Worm (Caenorhabditis elegans) whole organism, young adult: Measurements from ENCODE around the gene gcl-1.

Experiments used
- B0035.1 ChIP-seq: sonication (generic microtip); optimal IDR thresholded peaks from 2 replicates; lab custom pipeline; 2016; ENCODE audit warnings: missing genetic modification characterization, mild to moderate bottlenecking, missing compliant biosample characterization, missing genotype, missing genetic modification reagents
- B0336.3 ChIP-seq: fragments of 200-800 bp; sonication (Bioruptor generic); IDR thresholded peaks from 2 replicates; pipeline ENCODE4 v1.3.6; 2022; ENCODE audit warnings: missing genetic modification characterization, missing compliant biosample characterization
- F22D6.2 ChIP-seq: sonication (generic microtip); optimal IDR thresholded peaks from 2 replicates; lab custom pipeline; 2016; ENCODE audit warnings: mild to moderate bottlenecking, missing genetic modification characterization, missing compliant biosample characterization
- K11D2.4 ChIP-seq: fragments of 200-800 bp; sonication (Bioruptor generic); IDR thresholded peaks from 2 replicates; pipeline ENCODE4 v1.3.6; 2022; ENCODE audit warnings: missing genetic modification reagents, missing genetic modification characterization, missing compliant biosample characterization
- K12H6.12 ChIP-seq: fragments of 200-800 bp; sonication (Bioruptor generic); optimal IDR thresholded peaks from 2 replicates; lab custom pipeline; 2018; ENCODE audit warnings: mild to moderate bottlenecking, missing genetic modification characterization, missing compliant biosample characterization
- Y53G8AR.9 ChIP-seq: fragments of 200-800 bp; sonication (Bioruptor generic); conservative IDR thresholded peaks from 2 replicates; pipeline ENCODE4 v1.3.6; 2022; ENCODE audit warnings: missing genetic modification reagents, missing genetic modification characterization, missing compliant biosample characterization
- Y56A3A.18 ChIP-seq: fragments of 200-800 bp; sonication (Bioruptor generic); IDR thresholded peaks from 2 replicates; pipeline ENCODE4 v1.3.6; 2022; ENCODE audit warnings: missing genetic modification reagents, missing genetic modification characterization, missing compliant biosample characterization
- ZK185.1 ChIP-seq: sonication (generic microtip); optimal IDR thresholded peaks from 2 replicates; lab custom pipeline; 2016; ENCODE audit warnings: mild to moderate bottlenecking, missing genetic modification characterization, missing compliant biosample characterization; ENCODE audit not compliant: poor library complexity, severe bottlenecking
- ama-1 ChIP-seq, 3 experiments: fragments of 150-350 bp in 1 of 3; sonication (generic microtip) in 2 of 3; optimal IDR thresholded peaks; 2 replicates each; lab custom pipeline; 2014 to 2018; ENCODE audit warnings: missing biosample characterization in 2 of 3, missing genetic modification characterization in 2 of 3, missing genetic modification reagents in 2 of 3
- aptf-3 ChIP-seq: fragments of 200-800 bp; sonication (Bioruptor generic); IDR thresholded peaks from 2 replicates; pipeline ENCODE4 v1.3.6; 2022; ENCODE audit warnings: missing genetic modification characterization, missing compliant biosample characterization
- athp-1 ChIP-seq: sonication (generic microtip); optimal IDR thresholded peaks from 2 replicates; lab custom pipeline; 2017; ENCODE audit warnings: mild to moderate bottlenecking, missing genetic modification characterization, missing compliant biosample characterization
- cebp-1 ChIP-seq, 2 experiments: fragments of 200-800 bp in 1 of 2; sonication (Bioruptor generic) in 1 of 2; sonication (generic microtip) in 1 of 2; IDR thresholded peaks in 1 of 2; optimal IDR thresholded peaks in 1 of 2; 2 replicates each; pipeline versions ENCODE4 v1.3.6 to Lab custom; 2017 to 2022; ENCODE audit warnings: missing compliant biosample characterization in 2 of 2, missing genetic modification characterization in 2 of 2, mild to moderate bottlenecking in 1 of 2, missing genetic modification reagents in 1 of 2, moderate library complexity in 1 of 2
- cebp-2 ChIP-seq: fragments of 200-800 bp; sonication (Bioruptor generic); IDR thresholded peaks from 2 replicates; pipeline ENCODE4 v1.3.6; 2022; ENCODE audit warnings: missing genetic modification characterization, missing compliant biosample characterization
- ceh-100 ChIP-seq: fragments of 200-800 bp; sonication (Bioruptor generic); IDR thresholded peaks from 2 replicates; pipeline ENCODE4 v1.3.6; 2022; ENCODE audit warnings: missing genetic modification reagents, missing genetic modification characterization, missing compliant biosample characterization
- ceh-27 ChIP-seq: fragments of 200-800 bp; sonication (Bioruptor generic); optimal IDR thresholded peaks from 2 replicates; lab custom pipeline; 2018; ENCODE audit warnings: mild to moderate bottlenecking, missing genetic modification characterization, moderate library complexity, missing compliant biosample characterization
- ceh-91 ChIP-seq: fragments of 200-800 bp; sonication (Bioruptor generic); IDR thresholded peaks from 2 replicates; pipeline ENCODE4 v1.3.6; 2022; ENCODE audit warnings: missing genetic modification reagents, missing genetic modification characterization, missing compliant biosample characterization
- die-1 ChIP-seq: sonication (generic microtip); optimal IDR thresholded peaks from 2 replicates; lab custom pipeline; 2016; ENCODE audit warnings: missing genotype, mild to moderate bottlenecking, missing genetic modification characterization, missing compliant biosample characterization
- dox-1 ChIP-seq: fragments of 200-800 bp; sonication (Bioruptor generic); IDR thresholded peaks from 2 replicates; pipeline ENCODE4 v1.3.6; 2022; ENCODE audit warnings: missing genetic modification reagents, missing genetic modification characterization, missing compliant biosample characterization
- dpff-1 ChIP-seq: sonication (generic microtip); optimal IDR thresholded peaks from 2 replicates; lab custom pipeline; 2017; ENCODE audit warnings: mild to moderate bottlenecking, missing genetic modification characterization, missing compliant biosample characterization
- egl-44 ChIP-seq: fragments of 200-800 bp; sonication (Bioruptor generic); IDR thresholded peaks from 2 replicates; pipeline ENCODE4 v1.3.6; 2022; ENCODE audit warnings: missing genetic modification reagents, missing genetic modification characterization, missing compliant biosample characterization
- gei-17 ChIP-seq: fragments of 200-800 bp; sonication (Bioruptor generic); optimal IDR thresholded peaks from 2 replicates; lab custom pipeline; 2018; ENCODE audit warnings: mild to moderate bottlenecking, missing genetic modification characterization, missing compliant biosample characterization
- hmg-1.2 ChIP-seq: fragments of 200-800 bp; sonication (Bioruptor generic); IDR thresholded peaks from 2 replicates; pipeline ENCODE4 v1.3.6; 2022; ENCODE audit warnings: missing genetic modification reagents, missing genetic modification characterization, missing compliant biosample characterization
- hmg-20 ChIP-seq: fragments of 200-800 bp; sonication (Bioruptor generic); IDR thresholded peaks from 2 replicates; pipeline ENCODE4 v1.3.6; 2022; ENCODE audit warnings: missing genetic modification reagents, missing genetic modification characterization, missing compliant biosample characterization
- hsf-1 ChIP-seq: fragments of 200-800 bp; sonication (Bioruptor generic); IDR thresholded peaks from 2 replicates; pipeline ENCODE4 v1.3.6; 2022; ENCODE audit warnings: missing genetic modification reagents, missing genetic modification characterization, missing compliant biosample characterization
- let-607 ChIP-seq, 2 experiments: fragments of 200-800 bp in 1 of 2; sonication (Bioruptor generic) in 1 of 2; sonication (generic microtip) in 1 of 2; optimal IDR thresholded peaks; 2 replicates each; lab custom pipeline; 2016 to 2018; ENCODE audit warnings: mild to moderate bottlenecking in 2 of 2, missing compliant biosample characterization in 2 of 2, missing genetic modification characterization in 2 of 2, moderate library complexity in 2 of 2, missing genotype in 1 of 2
- lin-40 ChIP-seq: sonication (generic microtip); optimal IDR thresholded peaks from 2 replicates; lab custom pipeline; 2016; ENCODE audit warnings: missing genetic modification characterization, mild to moderate bottlenecking, missing compliant biosample characterization, missing genotype, missing genetic modification reagents
- madf-3 ChIP-seq: fragments of 200-800 bp; sonication (Bioruptor generic); IDR thresholded peaks from 2 replicates; pipeline ENCODE4 v1.3.6; 2022; ENCODE audit warnings: missing genetic modification reagents, missing genetic modification characterization, missing compliant biosample characterization
- mcd-1 ChIP-seq: fragments of 200-800 bp; sonication (Bioruptor generic); IDR thresholded peaks from 2 replicates; pipeline ENCODE4 v1.3.6; 2022; ENCODE audit warnings: missing genetic modification reagents, missing genetic modification characterization, missing compliant biosample characterization
- nfyb-1 ChIP-seq: fragments of 200-800 bp; sonication (Bioruptor generic); IDR thresholded peaks from 2 replicates; pipeline ENCODE4 v1.3.6; 2022; ENCODE audit warnings: missing genetic modification reagents, missing genetic modification characterization, missing compliant biosample characterization
- pbrm-1 ChIP-seq: fragments of 200-800 bp; sonication (Bioruptor generic); IDR thresholded peaks from 2 replicates; pipeline ENCODE4 v1.3.6; 2022; ENCODE audit warnings: missing genetic modification reagents, missing genetic modification characterization, missing compliant biosample characterization
- repo-1 ChIP-seq: sonication (generic microtip); optimal IDR thresholded peaks from 2 replicates; lab custom pipeline; 2017; ENCODE audit warnings: mild to moderate bottlenecking, missing genetic modification characterization, missing compliant biosample characterization
- sdz-38 ChIP-seq: sonication (generic microtip); optimal IDR thresholded peaks from 2 replicates; lab custom pipeline; 2016; ENCODE audit warnings: missing genotype, missing genetic modification characterization, missing compliant biosample characterization
- snpc-3.4 ChIP-seq: sonication (generic microtip); optimal IDR thresholded peaks from 2 replicates; lab custom pipeline; 2017; ENCODE audit warnings: missing genetic modification characterization, mild to moderate bottlenecking, missing compliant biosample characterization, antibody characterized with exemption, moderate library complexity, missing genotype, missing genetic modification reagents
- snpc-4 ChIP-seq, 5 experiments: fragments of 150-350 bp in 1 of 5; sonication (generic microtip) in 4 of 5; optimal IDR thresholded peaks; 2 replicates each; lab custom pipeline; 2014 to 2018; ENCODE audit warnings: missing genetic modification characterization in 5 of 5, missing biosample characterization in 3 of 5, antibody characterized with exemption in 2 of 5, mild to moderate bottlenecking in 2 of 5, missing compliant biosample characterization in 2 of 5, missing genotype in 2 of 5, moderate library complexity in 2 of 5, missing genetic modification reagents in 1 of 5
- tlf-1 ChIP-seq: fragments of 200-800 bp; sonication (Bioruptor generic); optimal IDR thresholded peaks from 2 replicates; lab custom pipeline; 2018; ENCODE audit warnings: mild to moderate bottlenecking, missing genetic modification characterization, missing compliant biosample characterization
- zfh-2 ChIP-seq: fragments of 200-800 bp; sonication (Bioruptor generic); conservative IDR thresholded peaks from 2 replicates; pipeline ENCODE4 v1.3.6; 2022; ENCODE audit warnings: missing genetic modification reagents, missing genetic modification characterization, missing compliant biosample characterization
- zim-3 ChIP-seq: sonication (generic microtip); optimal IDR thresholded peaks from 2 replicates; lab custom pipeline; 2017; ENCODE audit warnings: mild to moderate bottlenecking, missing genetic modification characterization, moderate library complexity, missing compliant biosample characterization
- ztf-26 ChIP-seq: sonication (generic microtip); optimal IDR thresholded peaks from 2 replicates; lab custom pipeline; 2017; ENCODE audit warnings: missing genetic modification characterization, missing compliant biosample characterization

gcl-1 gene

DNA sequence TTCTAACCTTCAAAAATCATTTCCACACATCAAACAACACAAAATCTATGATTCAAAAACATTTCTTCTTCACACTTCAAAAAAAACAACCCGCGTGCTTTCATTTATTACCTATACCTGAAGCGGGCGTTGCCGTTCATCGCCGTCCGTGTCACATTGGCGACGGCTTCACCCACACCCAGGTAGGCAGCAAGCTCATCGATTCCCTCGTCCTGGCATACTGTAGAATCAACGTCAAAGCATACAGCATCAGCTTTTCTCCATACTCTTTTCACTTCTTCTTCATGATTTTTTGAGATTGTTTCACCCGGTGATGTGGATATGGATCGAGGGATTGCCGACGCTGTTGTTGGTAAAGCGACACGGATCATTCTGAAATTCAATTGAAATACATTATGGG, 20.5 kb downstream of the gcl-1 start:
- TF ChIP-seq ztf-26 (peak; percentile 35), let-607 (tag; optimal IDR thresholded peaks at IDR 0.05; lab: Kevin White, UChicago) (no peak), die-1 (no peak), hsf-1 (0 out of 2 replicates have a peak, but pooled peaks have one; percentile 40), dox-1 (GFP tag; lab: Robert Waterston, UW) (0 out of 2 replicates have a peak, but pooled peaks have one; percentile 28), aptf-3 (GFP tag; lab: Robert Waterston, UW) (no peak), zim-3 (tag; lab: Kevin White, UChicago) (peak; percentile 67)

- TF ChIP-seq ceh-91 (GFP tag; lab: Robert Waterston, UW) (no peak), repo-1 (tag; lab: Kevin White, UChicago) (peak; percentile 52)
Measured at ce11 chrIV:13390770-13391169, 21.9 kb downstream of the gcl-1 start.

- TF ChIP-seq ZK185.1: peak; percentile 74
- TF ChIP-seq ceh-100: no peak
- TF ChIP-seq pbrm-1 (GFP tag; lab: Robert Waterston, UW): 0 out of 2 replicates have a peak, but pooled peaks have one; percentile 6
- TF ChIP-seq, all 124 proteins: peak for 2
Measured at ce11 chrIV:13389237-13389636, 23.5 kb downstream of the gcl-1 start.

ce11 chrIV:13388779-13389178, 23.9 kb downstream of the gcl-1 start:
- TF ChIP-seq Y53G8AR.9 (GFP tag; lab: Robert Waterston, UW): 0 out of 2 replicates have a peak, but pooled peaks have one; percentile 57
- TF ChIP-seq cebp-1 (GFP tag; IDR thresholded peaks at IDR 0.05; lab: Robert Waterston, UW): no peak
- peak; percentile 56 for TF ChIP-seq cebp-1 (tag; optimal IDR thresholded peaks at IDR 0.05; lab: Kevin White, UChicago)
- 0 out of 2 replicates have a peak, but pooled peaks have one; percentile 34 for TF ChIP-seq nfyb-1 (GFP tag; lab: Robert Waterston, UW)
- TF ChIP-seq pbrm-1 (GFP tag; lab: Robert Waterston, UW): peak; percentile 71
- 0 out of 2 replicates have a peak, but pooled peaks have one; percentile 32 for TF ChIP-seq cebp-2 (GFP tag; lab: Robert Waterston, UW)
- no peak for TF ChIP-seq K12H6.12 (tag; lab: Kevin White, UChicago)
- TF ChIP-seq mcd-1: peak; percentile 51
- peak; percentile 50 for TF ChIP-seq dpff-1 (tag; lab: Kevin White, UChicago)
- TF ChIP-seq tlf-1 (GFP tag; lab: Kevin White, UChicago): peak; percentile 29
- peak; percentile 18 for TF ChIP-seq ceh-27
- TF ChIP-seq Y56A3A.18 (GFP tag; lab: Robert Waterston, UW): peak; percentile 67; the same call in 1 of the 2 replicates
- peak; percentile 29 for TF ChIP-seq F22D6.2 (tag; lab: Kevin White, UChicago)
- no peak for TF ChIP-seq athp-1 (tag; lab: Kevin White, UChicago)
- TF ChIP-seq sdz-38 (tag; lab: Kevin White, UChicago): no peak
- peak; percentile 21 for TF ChIP-seq hmg-1.2 (GFP tag; lab: Robert Waterston, UW)
- no peak for TF ChIP-seq snpc-4 (GFP tag; optimal IDR thresholded peaks at IDR 0.05; lab: Kevin White, UChicago)
- TF ChIP-seq snpc-4 (tag; optimal IDR thresholded peaks at IDR 0.05; lab: Kevin White, UChicago): no peak
- peak; percentile 70 for TF ChIP-seq B0336.3 (GFP tag; lab: Robert Waterston, UW)
- TF ChIP-seq K11D2.4 (GFP tag; lab: Robert Waterston, UW): peak; percentile 60
- TF ChIP-seq ZK185.1: peak; percentile 36
- TF ChIP-seq repo-1 (tag; lab: Kevin White, UChicago): peak; percentile 82
- TF ChIP-seq snpc-3.4 (tag; lab: Kevin White, UChicago): peak; percentile 30
- TF ChIP-seq lin-40 (tag; lab: Kevin White, UChicago): peak; percentile 47
- peak; percentile 20 for TF ChIP-seq gei-17 (GFP tag; lab: Kevin White, UChicago)
- 0 out of 2 replicates have a peak, but pooled peaks have one; percentile 60 for TF ChIP-seq madf-3 (GFP tag; lab: Robert Waterston, UW)
- peak; percentile 74 for TF ChIP-seq B0035.1 (tag; lab: Kevin White, UChicago)
- no peak for TF ChIP-seq egl-44 (GFP tag; lab: Robert Waterston, UW)
- peak; percentile 62 for TF ChIP-seq ama-1 (optimal IDR thresholded peaks at IDR 0.05; lab: Kevin White, UChicago)
- TF ChIP-seq ama-1 (GFP tag; optimal IDR thresholded peaks at IDR 0.05; lab: Kevin White, UChicago): no peak
- no peak for TF ChIP-seq zfh-2 (GFP tag; lab: Robert Waterston, UW)
- TF ChIP-seq hmg-20 (GFP tag; lab: Robert Waterston, UW): 0 out of 2 replicates have a peak, but pooled peaks have one; percentile 3
